Worm (Caenorhabditis elegans) whole organism, midembryonic: ENCODE measurements around the gene F35H8.1.

Experiments used
- T22C8.4 ChIP-seq: fragments of 200-800 bp; sonication (Bioruptor generic); IDR thresholded peaks from 2 replicates; pipeline ENCODE4 v1.3.6; 2022; ENCODE audit warnings: missing genetic modification characterization, missing compliant biosample characterization
- cog-1 ChIP-seq: sonication (generic microtip); optimal IDR thresholded peaks from 2 replicates; lab custom pipeline; 2016; ENCODE audit warnings: missing genetic modification characterization, missing compliant biosample characterization
- flt-1 ChIP-seq: fragments of 200-800 bp; sonication (Bioruptor generic); IDR thresholded peaks from 2 replicates; pipeline ENCODE4 v1.3.6; 2022; ENCODE audit warnings: missing genetic modification characterization, missing compliant biosample characterization
- klf-2 ChIP-seq: fragments of 200-800 bp; sonication (Bioruptor generic); conservative IDR thresholded peaks from 2 replicates; pipeline ENCODE4 v1.3.6; 2022; ENCODE audit warnings: missing genetic modification reagents, missing genetic modification characterization, missing compliant biosample characterization
- ref-1 ChIP-seq: fragments of 200-800 bp; sonication (Bioruptor generic); conservative IDR thresholded peaks from 2 replicates; pipeline ENCODE4 v1.3.6; 2022; ENCODE audit warnings: missing genetic modification reagents, missing genetic modification characterization, missing compliant biosample characterization
- tab-1 ChIP-seq: fragments of 200-800 bp; sonication (Bioruptor generic); IDR thresholded peaks from 2 replicates; pipeline ENCODE4 v1.3.6; 2022; ENCODE audit warnings: missing genetic modification characterization, missing compliant biosample characterization
- ztf-23 ChIP-seq: fragments of 200-800 bp; sonication (Bioruptor generic); IDR thresholded peaks from 2 replicates; pipeline ENCODE4 v1.3.6; 2022; ENCODE audit warnings: missing genetic modification reagents, missing genetic modification characterization, missing compliant biosample characterization
- ztf-29 ChIP-seq: fragments of 200-800 bp; sonication (Bioruptor generic); IDR thresholded peaks from 2 replicates; pipeline ENCODE4 v1.3.6; 2022; ENCODE audit warnings: missing genetic modification reagents, missing genetic modification characterization, missing compliant biosample characterization

- TF ChIP-seq ztf-23 (no peak), ref-1 (no peak), ztf-29 (GFP tag; lab: Robert Waterston, UW) (no peak), cog-1 (tag; lab: Kevin White, UChicago) (no peak), flt-1 (GFP tag; lab: Robert Waterston, UW) (no peak), klf-2 (GFP tag; lab: Robert Waterston, UW) (no peak), T22C8.4 (GFP tag; lab: Robert Waterston, UW) (no peak), tab-1 (no peak)
These were observed 6.8 kb upstream of the F35H8.1 start, which contains the start of gene F35H8.4 for ce11 chrII:9559929-9560328.
